Worm (Caenorhabditis elegans) whole organism, L1 larva: ENCODE measurements around the gene Y48B6A.5.
A peak's percentile ranks its signal among the peaks of the same experiment; 100 is the strongest.

Source experiments
- C16A3.4 ChIP-seq: fragments of 150-350 bp; optimal IDR thresholded peaks from 2 replicates; lab custom pipeline; 2014; ENCODE audit warnings: missing biosample characterization, missing genetic modification characterization
- aha-1 ChIP-seq: fragments of 150-350 bp; optimal IDR thresholded peaks from 2 replicates; lab custom pipeline; 2014; ENCODE audit warnings: missing biosample characterization, missing genetic modification characterization
- alr-1 ChIP-seq: fragments of 200-800 bp; sonication (Bioruptor generic); optimal IDR thresholded peaks from 2 replicates; lab custom pipeline; 2018; ENCODE audit warnings: borderline replicate concordance, mild to moderate bottlenecking, missing genetic modification characterization, missing compliant biosample characterization
- ama-1 ChIP-seq: fragments of 150-350 bp; optimal IDR thresholded peaks from 2 replicates; lab custom pipeline; 2014
- ceh-63 ChIP-seq: fragments of 200-800 bp; sonication (Bioruptor generic); optimal IDR thresholded peaks from 2 replicates; lab custom pipeline; 2018; ENCODE audit warnings: mild to moderate bottlenecking, missing genetic modification characterization, missing compliant biosample characterization
- ceh-8 ChIP-seq: fragments of 200-800 bp; sonication (Bioruptor generic); optimal IDR thresholded peaks from 2 replicates; lab custom pipeline; 2018; ENCODE audit warnings: mild to moderate bottlenecking, missing genetic modification characterization, moderate library complexity, missing compliant biosample characterization
- ceh-88 ChIP-seq: fragments of 200-800 bp; sonication (Bioruptor generic); IDR thresholded peaks from 2 replicates; pipeline ENCODE4 v1.3.6; 2022; ENCODE audit warnings: missing genetic modification characterization, missing compliant biosample characterization
- ces-1 ChIP-seq: fragments of 150-350 bp; optimal IDR thresholded peaks from 2 replicates; lab custom pipeline; 2014; ENCODE audit warnings: missing biosample characterization, missing genetic modification reagents, missing genetic modification characterization
- dsc-1 ChIP-seq: sonication (generic microtip); optimal IDR thresholded peaks from 2 replicates; lab custom pipeline; 2016; ENCODE audit warnings: mild to moderate bottlenecking, missing genetic modification characterization, missing compliant biosample characterization
- efl-1 ChIP-seq, 4 experiments: fragments of 150-350 bp; optimal IDR thresholded peaks in 3 of 4; peaks in 1 of 4; 1 replicate in 1 of 4; 2 replicates in 3 of 4; lab custom pipeline; 2014; ENCODE audit warnings: missing biosample characterization in 2 of 4, missing genetic modification characterization in 2 of 4, missing genetic modification reagents in 2 of 4
- efl-3 ChIP-seq: fragments of 200-800 bp; sonication (Bioruptor generic); optimal IDR thresholded peaks from 2 replicates; lab custom pipeline; 2018; ENCODE audit warnings: mild to moderate bottlenecking, missing genetic modification characterization, missing compliant biosample characterization
- elt-3 ChIP-seq, 6 experiments: fragments of 150-350 bp in 1 of 6; sonication (generic microtip); optimal IDR thresholded peaks; 2 replicates each; lab custom pipeline; 2017 to 2018; ENCODE audit warnings: missing biosample characterization in 6 of 6, missing genetic modification characterization in 6 of 6, inconsistent platforms in 1 of 6
- fkh-4 ChIP-seq: sonication (generic microtip); optimal IDR thresholded peaks from 2 replicates; lab custom pipeline; 2016; ENCODE audit warnings: missing compliant biosample characterization, missing genetic modification characterization, borderline replicate concordance
- fkh-8 ChIP-seq: sonication (generic microtip); optimal IDR thresholded peaks from 2 replicates; lab custom pipeline; 2016; ENCODE audit warnings: mild to moderate bottlenecking, missing genetic modification characterization, missing compliant biosample characterization
- grh-1 ChIP-seq: fragments of 200-800 bp; sonication (Bioruptor generic); IDR thresholded peaks from 2 replicates; pipeline ENCODE4 v1.3.6; 2022; ENCODE audit warnings: missing genetic modification reagents, missing genetic modification characterization, missing compliant biosample characterization
- hlh-17 ChIP-seq: fragments of 200-800 bp; sonication (Bioruptor generic); optimal IDR thresholded peaks from 2 replicates; lab custom pipeline; 2018; ENCODE audit warnings: missing genetic modification characterization, mild to moderate bottlenecking, missing compliant biosample characterization, moderate library complexity, borderline replicate concordance
- hlh-4 ChIP-seq: sonication (generic microtip); optimal IDR thresholded peaks from 2 replicates; lab custom pipeline; 2016; ENCODE audit warnings: mild to moderate bottlenecking, missing genetic modification characterization, missing compliant biosample characterization
- lin-35 ChIP-seq, 2 experiments: fragments of 150-350 bp; optimal IDR thresholded peaks; 2 replicates each; lab custom pipeline; 2014; ENCODE audit warnings: missing biosample characterization in 2 of 2, missing genetic modification characterization in 2 of 2, missing genetic modification reagents in 2 of 2
- lin-39 ChIP-seq: fragments of 150-350 bp; optimal IDR thresholded peaks from 2 replicates; lab custom pipeline; 2014; ENCODE audit warnings: missing biosample characterization, missing genetic modification reagents, missing genetic modification characterization
- lir-3 ChIP-seq: sonication (generic microtip); optimal IDR thresholded peaks from 2 replicates; lab custom pipeline; 2016; ENCODE audit warnings: mild to moderate bottlenecking, missing genetic modification characterization, moderate library complexity, missing compliant biosample characterization; ENCODE audit not compliant: poor library complexity
- lsy-2 ChIP-seq, 2 experiments: fragments of 150-350 bp; optimal IDR thresholded peaks; 2 replicates each; lab custom pipeline; 2014; ENCODE audit warnings: missing biosample characterization in 2 of 2, missing genetic modification characterization in 2 of 2
- mab-9 ChIP-seq: fragments of 200-800 bp; sonication (Bioruptor generic); IDR thresholded peaks from 2 replicates; pipeline ENCODE4 v1.3.6; 2022; ENCODE audit warnings: missing genetic modification reagents, missing genetic modification characterization, missing compliant biosample characterization
- mef-2 ChIP-seq: fragments of 150-350 bp; optimal IDR thresholded peaks from 2 replicates; lab custom pipeline; 2014; ENCODE audit warnings: missing biosample characterization, missing genetic modification characterization
- mep-1 ChIP-seq: fragments of 150-350 bp; optimal IDR thresholded peaks from 2 replicates; lab custom pipeline; 2014; ENCODE audit warnings: missing biosample characterization, missing genetic modification characterization
- nhr-12 ChIP-seq: sonication (generic microtip); optimal IDR thresholded peaks from 2 replicates; lab custom pipeline; 2017; ENCODE audit warnings: missing biosample characterization, missing genetic modification characterization
- nhr-237 ChIP-seq: fragments of 150-350 bp; optimal IDR thresholded peaks from 2 replicates; lab custom pipeline; 2014; ENCODE audit warnings: missing biosample characterization, missing genetic modification characterization
- nhr-47 ChIP-seq: sonication (generic microtip); optimal IDR thresholded peaks from 2 replicates; lab custom pipeline; 2016; ENCODE audit warnings: mild to moderate bottlenecking, missing genetic modification characterization, moderate library complexity, missing compliant biosample characterization
- nhr-76 ChIP-seq: sonication (generic microtip); optimal IDR thresholded peaks from 2 replicates; lab custom pipeline; 2017; ENCODE audit warnings: missing biosample characterization, missing genetic modification characterization
- nhr-90 ChIP-seq: sonication (generic microtip); optimal IDR thresholded peaks from 2 replicates; lab custom pipeline; 2016; ENCODE audit warnings: mild to moderate bottlenecking, missing genetic modification characterization, missing compliant biosample characterization; ENCODE audit not compliant: poor library complexity
- pag-3 ChIP-seq: sonication (generic microtip); optimal IDR thresholded peaks from 2 replicates; lab custom pipeline; 2017; ENCODE audit warnings: missing genetic modification characterization, mild to moderate bottlenecking, missing compliant biosample characterization, antibody characterized with exemption, borderline replicate concordance; ENCODE audit not compliant: insufficient read depth
- pqm-1 ChIP-seq: sonication (generic microtip); optimal IDR thresholded peaks from 3 replicates; lab custom pipeline; 2017; ENCODE audit warnings: missing biosample characterization, missing genetic modification characterization
- snpc-4 ChIP-seq: fragments of 150-350 bp; optimal IDR thresholded peaks from 2 replicates; lab custom pipeline; 2014; ENCODE audit warnings: missing biosample characterization, missing genetic modification characterization
- snu-23 ChIP-seq: sonication (generic microtip); optimal IDR thresholded peaks from 2 replicates; lab custom pipeline; 2016; ENCODE audit warnings: missing genetic modification characterization, missing compliant biosample characterization
- sox-4 ChIP-seq: sonication (generic microtip); optimal IDR thresholded peaks from 2 replicates; lab custom pipeline; 2016; ENCODE audit warnings: missing genetic modification characterization, missing compliant biosample characterization
- sup-37 ChIP-seq: fragments of 200-800 bp; sonication (Bioruptor generic); optimal IDR thresholded peaks from 2 replicates; lab custom pipeline; 2018; ENCODE audit warnings: mild to moderate bottlenecking, missing genetic modification characterization, missing compliant biosample characterization
- tlp-1 ChIP-seq: fragments of 150-350 bp; optimal IDR thresholded peaks from 2 replicates; lab custom pipeline; 2014; ENCODE audit warnings: missing biosample characterization, missing genetic modification characterization
- xbp-1 ChIP-seq: sonication (generic microtip); optimal IDR thresholded peaks from 2 replicates; lab custom pipeline; 2016; ENCODE audit warnings: missing genetic modification characterization, missing compliant biosample characterization
- zag-1 ChIP-seq: fragments of 150-350 bp; optimal IDR thresholded peaks from 2 replicates; lab custom pipeline; 2014; ENCODE audit warnings: missing biosample characterization, missing genetic modification characterization
- zip-4 ChIP-seq: fragments of 200-800 bp; sonication (Bioruptor generic); optimal IDR thresholded peaks from 2 replicates; lab custom pipeline; 2018; ENCODE audit warnings: mild to moderate bottlenecking, missing genetic modification characterization, moderate library complexity, missing compliant biosample characterization
- ztf-11 ChIP-seq, 2 experiments: sonication (generic microtip); optimal IDR thresholded peaks; 2 replicates each; lab custom pipeline; 2016 to 2017; ENCODE audit warnings: missing genetic modification characterization in 2 of 2, missing biosample characterization in 1 of 2, missing compliant biosample characterization in 1 of 2

Gene Y48B6A.5

DNA sequence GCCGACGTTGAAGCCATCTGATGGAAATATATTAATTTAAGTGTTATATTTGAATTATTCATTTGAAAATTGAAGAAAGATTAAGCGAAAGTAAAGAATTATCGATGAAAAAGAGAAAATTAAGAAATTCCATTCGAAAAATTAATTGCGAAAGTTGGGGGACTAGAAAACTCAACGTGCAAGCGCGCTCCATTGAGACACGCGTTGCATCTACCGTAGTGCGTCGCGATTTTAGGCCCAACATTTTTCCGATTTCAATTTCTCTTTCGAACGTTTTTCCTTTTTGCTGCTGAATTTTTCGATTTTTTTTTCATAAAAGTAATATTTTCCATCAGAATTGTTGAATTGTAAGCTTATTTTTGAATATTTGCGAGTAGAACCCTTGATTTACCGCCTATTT lies 20.6 kb downstream of the Y48B6A.5 start, which contains the start of gene Y48B6A.1 (continued):
- peak in 1 of 2 experiments; percentile 89 for TF ChIP-seq ztf-11 (tag; optimal IDR thresholded peaks at IDR 0.05; lab: Kevin White, UChicago)
- TF ChIP-seq ceh-88 (GFP tag; lab: Robert Waterston, UW): peak; percentile 79
- TF ChIP-seq lin-35 (GFP tag; optimal IDR thresholded peaks at IDR 0.05; lab: Kevin White, UChicago): peak; percentile 93 to 95
- TF ChIP-seq lir-3 (tag; lab: Kevin White, UChicago): peak; percentile 97
- peak; percentile 54 for TF ChIP-seq pag-3 (tag; lab: Kevin White, UChicago)
- no peak for TF ChIP-seq zag-1
- peak; percentile 96 for TF ChIP-seq snu-23 (GFP tag; lab: Kevin White, UChicago)
- TF ChIP-seq elt-3 (tag; optimal IDR thresholded peaks at IDR 0.05; lab: Kevin White, UChicago): peak in 5 of 6 experiments; percentile 71 to 100 (median 85)
- TF ChIP-seq ama-1 (lab: Kevin White, UChicago): no peak
- no peak for TF ChIP-seq hlh-17 (GFP tag; lab: Kevin White, UChicago)
- no peak for TF ChIP-seq ces-1
- peak; percentile 75; the same call in 1 of the 2 replicates for TF ChIP-seq mab-9 (GFP tag; lab: Robert Waterston, UW)
- TF ChIP-seq pqm-1 (tag; lab: Kevin White, UChicago): no peak
- TF ChIP-seq sup-37 (GFP tag; lab: Kevin White, UChicago): peak; percentile 30
- TF ChIP-seq alr-1 (tag; lab: Kevin White, UChicago): no peak
- peak; percentile 92 for TF ChIP-seq fkh-4
- no peak for TF ChIP-seq nhr-12 (tag; lab: Kevin White, UChicago)
- TF ChIP-seq zip-4 (GFP tag; lab: Kevin White, UChicago): peak; percentile 65
- TF ChIP-seq efl-1 (optimal IDR thresholded peaks at IDR 0.05; lab: Kevin White, UChicago): peak; percentile 91 to 94
- peak; percentile 89 to 98 for TF ChIP-seq efl-1 (GFP tag; optimal IDR thresholded peaks at IDR 0.05 in 1 of 2; lab: Kevin White, UChicago)
- TF ChIP-seq dsc-1 (tag; lab: Kevin White, UChicago): peak; percentile 89
- TF ChIP-seq mep-1: peak; percentile 98
- TF ChIP-seq grh-1 (GFP tag; lab: Robert Waterston, UW): peak; percentile 67
- no peak for TF ChIP-seq tlp-1
- TF ChIP-seq aha-1 (tag; lab: Kevin White, UChicago): peak; percentile 44
- peak; percentile 90 for TF ChIP-seq nhr-237 (tag; lab: Kevin White, UChicago)
- TF ChIP-seq C16A3.4: peak; percentile 98
- no peak for TF ChIP-seq efl-3 (GFP tag; lab: Kevin White, UChicago)
- TF ChIP-seq lin-39 (tag; lab: Kevin White, UChicago): peak; percentile 71
- TF ChIP-seq xbp-1 (tag; lab: Kevin White, UChicago): peak; percentile 94
- no peak for TF ChIP-seq hlh-4 (tag; lab: Kevin White, UChicago)

DNA sequence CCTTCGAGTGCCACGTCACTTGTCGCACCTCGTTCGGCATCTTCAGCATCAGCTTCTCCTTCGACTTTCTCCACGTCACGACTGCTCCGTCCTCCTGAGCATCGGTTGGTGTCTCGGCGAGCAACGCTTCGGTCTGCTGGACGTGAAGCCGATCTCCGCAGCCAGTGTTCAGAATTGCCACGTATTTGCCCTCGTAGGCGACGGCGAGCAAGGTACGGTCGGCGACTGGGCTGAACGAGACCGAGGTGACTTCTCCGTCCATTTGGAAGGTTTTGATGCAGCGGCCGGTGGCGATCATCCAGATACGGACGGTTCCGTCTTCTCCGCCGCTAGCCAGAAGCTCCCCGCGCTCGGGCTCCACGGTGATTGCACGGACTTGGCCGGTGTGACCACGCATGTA lies 22.7 kb downstream of the Y48B6A.5 start:
- TF ChIP-seq ceh-63 (GFP tag; lab: Kevin White, UChicago): no peak
- TF ChIP-seq fkh-8 (tag; lab: Kevin White, UChicago): no peak
- no peak for TF ChIP-seq grh-1 (GFP tag; lab: Robert Waterston, UW)
- no peak for TF ChIP-seq snpc-4 (tag; lab: Kevin White, UChicago)
- TF ChIP-seq mef-2 (tag; lab: Kevin White, UChicago): no peak
- TF ChIP-seq nhr-76: no peak
- no peak for TF ChIP-seq ama-1 (lab: Kevin White, UChicago)
- no peak for TF ChIP-seq efl-3 (GFP tag; lab: Kevin White, UChicago)
- no peak for TF ChIP-seq nhr-47 (tag; lab: Kevin White, UChicago)
- TF ChIP-seq lsy-2 (tag; optimal IDR thresholded peaks at IDR 0.05; lab: Kevin White, UChicago): no peak
- no peak for TF ChIP-seq nhr-90
- TF ChIP-seq lin-35 (GFP tag; optimal IDR thresholded peaks at IDR 0.05; lab: Kevin White, UChicago): no peak
- TF ChIP-seq alr-1 (tag; lab: Kevin White, UChicago): no peak
- TF ChIP-seq sox-4 (tag; lab: Kevin White, UChicago): no peak
- no peak for TF ChIP-seq ceh-8 (GFP tag; lab: Kevin White, UChicago)
